Fruit fly (Drosophila melanogaster): ENCODE results near the gene CG17597.
A peak's percentile ranks its signal among the peaks of the same experiment; 100 is the strongest.

CG17597 gene

DNA sequence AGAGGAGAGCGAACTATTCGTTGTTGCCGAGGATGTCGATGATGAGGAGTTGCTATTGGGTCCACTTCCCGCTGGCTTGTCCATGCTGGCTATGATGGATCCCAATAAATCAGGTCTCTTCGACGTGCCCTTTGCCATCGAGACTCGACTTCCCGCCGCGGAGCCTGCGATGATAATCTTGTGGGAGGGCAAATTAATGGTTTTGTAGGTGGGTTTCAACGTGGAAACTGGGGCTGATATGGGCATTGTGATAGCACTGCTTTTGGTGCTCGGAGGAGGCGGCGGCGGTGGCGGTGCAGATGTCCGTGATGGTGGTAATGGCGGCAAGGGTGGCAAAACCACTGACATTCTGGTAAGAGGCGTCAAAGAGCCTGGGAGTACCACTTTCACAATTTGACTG is 3.6 kb upstream of the CG17597 start:
- TF ChIP-seq jumu (GFP tag; optimal IDR thresholded peaks at IDR 0.05) = no peak
- peak; percentile 55 for TF ChIP-seq Ets65A (GFP tag)

DNA sequence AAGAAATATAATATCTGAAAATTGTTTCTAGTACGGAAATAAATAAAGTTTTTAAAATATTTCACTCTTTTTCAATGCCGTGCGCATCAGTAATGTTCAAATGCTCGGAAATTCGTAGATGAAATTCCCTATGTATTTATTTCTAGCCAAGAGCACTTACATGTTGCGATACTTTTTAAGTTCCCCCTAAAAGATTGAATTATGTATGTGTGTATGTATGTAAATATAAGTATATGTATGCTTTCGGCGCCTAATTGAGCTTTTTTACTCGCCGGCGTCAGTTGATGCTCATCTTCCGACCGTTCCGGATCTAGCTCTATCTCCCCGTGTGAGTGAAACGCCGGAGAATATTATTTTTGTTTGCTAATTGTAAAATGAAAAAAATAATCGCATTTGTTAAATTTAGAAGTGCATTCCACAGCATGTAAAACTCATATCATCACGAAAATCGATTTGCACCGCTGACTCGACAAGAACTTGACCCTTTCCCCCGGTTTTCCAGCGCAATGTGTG is 4.4 kb downstream of the CG17597 start, which contains the start of gene Ugt36E1:
Gene Ugt36E1 (plus strand): TSS at position 275 of the 513 bp plus-strand sequence.
- TF ChIP-seq sd (tag; optimal IDR thresholded peaks at IDR 0.05) (peak; percentile 10), ssp (GFP tag; IDR thresholded peaks at IDR 0.05) (no peak), slp2 (GFP tag; optimal IDR thresholded peaks at IDR 0.05) (no peak), br (optimal IDR thresholded peaks at IDR 0.05) (no peak), CG7745 (tag; optimal IDR thresholded peaks at IDR 0.05) (no peak), Deaf1 (tag; optimal IDR thresholded peaks at IDR 0.05) (peak; percentile 10), sens (GFP tag) (peak; percentile 34), esg (GFP tag; conservative IDR thresholded peaks at IDR 0.05) (no peak), CG3838 (GFP tag; optimal IDR thresholded peaks at IDR 0.05) (no peak), BEAF-32 (GFP tag; optimal IDR thresholded peaks at IDR 0.05) (no peak), CG8359 (GFP tag; optimal IDR thresholded peaks at IDR 0.05; ENCODE audit: borderline replicate concordance) (no peak), CG15514 (GFP tag; optimal IDR thresholded peaks at IDR 0.05) (peak; percentile 92), CG1024 (GFP tag; IDR thresholded peaks at IDR 0.05) (no peak), CG2120 (GFP tag; optimal IDR thresholded peaks at IDR 0.05) (no peak), Med (GFP tag) (peak; percentile 3), CG10366 (GFP tag; IDR thresholded peaks at IDR 0.05) (no peak), CG12155 (GFP tag; optimal IDR thresholded peaks at IDR 0.05) (no peak), CG11504 (tag; optimal IDR thresholded peaks at IDR 0.05) (peak; percentile 62), CG15073 (GFP tag; optimal IDR thresholded peaks at IDR 0.05) (no peak), CG3407 (GFP tag; optimal IDR thresholded peaks at IDR 0.05) (no peak), Myb (GFP tag; optimal IDR thresholded peaks at IDR 0.05) (no peak), dm (GFP tag; optimal IDR thresholded peaks at IDR 0.05) (no peak)

DNA sequence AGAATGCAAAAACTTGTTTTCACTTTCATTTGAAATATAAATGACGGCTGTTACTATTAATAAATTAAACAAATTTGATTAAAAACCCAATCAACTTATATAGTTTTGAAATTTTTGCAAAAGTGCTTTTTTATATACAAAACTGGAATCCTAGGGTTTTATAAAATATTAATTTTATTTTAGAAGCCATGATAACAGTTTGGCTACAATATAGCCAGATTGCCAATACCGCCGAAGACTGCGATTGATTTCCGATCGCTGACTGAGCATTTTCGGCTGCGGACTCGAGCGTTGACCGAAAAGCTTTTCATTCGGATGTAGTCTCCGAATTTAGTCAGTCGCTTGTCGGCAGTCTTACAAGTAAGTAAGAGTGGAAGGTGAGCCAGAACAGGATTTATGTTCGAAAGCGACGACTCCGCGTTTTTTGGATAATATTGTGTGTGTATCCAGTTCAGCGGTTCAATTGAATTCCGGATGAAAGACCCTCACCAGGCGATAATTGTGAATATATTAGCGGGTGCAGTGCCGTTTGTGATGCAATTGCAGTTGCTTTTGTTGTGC is 7.6 kb downstream of the CG17597 start, which contains the start of gene Ugt36D1:
Gene Ugt36D1 (plus strand): TSS at position 306 of the 561 bp plus-strand sequence.
- no peak for TF ChIP-seq gcm2 (GFP tag; optimal IDR thresholded peaks at IDR 0.05)
- peak; percentile 11 for TF ChIP-seq Dek (tag; optimal IDR thresholded peaks at IDR 0.05)
- TF ChIP-seq Dfd (GFP tag; optimal IDR thresholded peaks at IDR 0.05) = no peak
- peak; percentile 31 for TF ChIP-seq CG7987 (GFP tag; optimal IDR thresholded peaks at IDR 0.05)
- no peak for TF ChIP-seq CG18011 (GFP tag; optimal IDR thresholded peaks at IDR 0.05)
- TF ChIP-seq CG17361 (GFP tag; IDR thresholded peaks at IDR 0.05) = peak; percentile 26; the same call in 1 of the 3 replicates
- TF ChIP-seq sens-2 (GFP tag; IDR thresholded peaks at IDR 0.05) = no peak
- TF ChIP-seq so (GFP tag; IDR thresholded peaks at IDR 0.05) = 0 out of 3 replicates have a peak, but pooled peaks have one; percentile 51
- no peak for TF ChIP-seq CG6765 (GFP tag; optimal IDR thresholded peaks at IDR 0.05)
- no peak; the same call in 1 of the 2 replicates for TF ChIP-seq sisA (GFP tag; IDR thresholded peaks at IDR 0.05)
- TF ChIP-seq CG18262 (tag; optimal IDR thresholded peaks at IDR 0.05) = no peak
- TF ChIP-seq ssp (GFP tag; IDR thresholded peaks at IDR 0.05) = no peak
- no peak for TF ChIP-seq CG10366 (GFP tag; IDR thresholded peaks at IDR 0.05)
- TF ChIP-seq aop (GFP tag; IDR thresholded peaks at IDR 0.05) = peak; percentile 67; the same call in 1 of the 2 replicates
- peak; percentile 2 for TF ChIP-seq p53 (GFP tag; optimal IDR thresholded peaks at IDR 0.05)
- no peak for TF ChIP-seq Trl (optimal IDR thresholded peaks at IDR 0.05)
- TF ChIP-seq Trl (GFP tag; optimal IDR thresholded peaks at IDR 0.05) = no peak
- no peak for TF ChIP-seq TFAM (GFP tag; optimal IDR thresholded peaks at IDR 0.05)
- no peak for TF ChIP-seq CG12155 (GFP tag; optimal IDR thresholded peaks at IDR 0.05)
- TF ChIP-seq CG1024 (GFP tag; IDR thresholded peaks at IDR 0.05) = no peak
- TF ChIP-seq HmgZ (tag; optimal IDR thresholded peaks at IDR 0.05) = peak; percentile 6
- no peak for TF ChIP-seq zf30C (GFP tag; optimal IDR thresholded peaks at IDR 0.05)
- peak; percentile 72 for TF ChIP-seq Blimp-1 (GFP tag; optimal IDR thresholded peaks at IDR 0.05)
- TF ChIP-seq h (optimal IDR thresholded peaks at IDR 0.05) = no peak
- peak; percentile 1 for TF ChIP-seq sug (tag; optimal IDR thresholded peaks at IDR 0.05)
- no peak for TF ChIP-seq CG31441 (GFP tag; IDR thresholded peaks at IDR 0.05)
- TF ChIP-seq CG32767 (GFP tag; IDR thresholded peaks at IDR 0.05) = peak; percentile 69
- TF ChIP-seq E2f1 (GFP tag; IDR thresholded peaks at IDR 0.05) = peak; percentile 36; the same call in 1 of the 2 replicates
- no peak for TF ChIP-seq sqz (GFP tag; optimal IDR thresholded peaks at IDR 0.05)

Data from whole organism, embryonic.